Fruit fly (Drosophila melanogaster): ENCODE results near the gene CG17219.
A peak's percentile ranks its signal among the peaks of the same experiment; 100 is the strongest.

CG17219 gene

DNA sequence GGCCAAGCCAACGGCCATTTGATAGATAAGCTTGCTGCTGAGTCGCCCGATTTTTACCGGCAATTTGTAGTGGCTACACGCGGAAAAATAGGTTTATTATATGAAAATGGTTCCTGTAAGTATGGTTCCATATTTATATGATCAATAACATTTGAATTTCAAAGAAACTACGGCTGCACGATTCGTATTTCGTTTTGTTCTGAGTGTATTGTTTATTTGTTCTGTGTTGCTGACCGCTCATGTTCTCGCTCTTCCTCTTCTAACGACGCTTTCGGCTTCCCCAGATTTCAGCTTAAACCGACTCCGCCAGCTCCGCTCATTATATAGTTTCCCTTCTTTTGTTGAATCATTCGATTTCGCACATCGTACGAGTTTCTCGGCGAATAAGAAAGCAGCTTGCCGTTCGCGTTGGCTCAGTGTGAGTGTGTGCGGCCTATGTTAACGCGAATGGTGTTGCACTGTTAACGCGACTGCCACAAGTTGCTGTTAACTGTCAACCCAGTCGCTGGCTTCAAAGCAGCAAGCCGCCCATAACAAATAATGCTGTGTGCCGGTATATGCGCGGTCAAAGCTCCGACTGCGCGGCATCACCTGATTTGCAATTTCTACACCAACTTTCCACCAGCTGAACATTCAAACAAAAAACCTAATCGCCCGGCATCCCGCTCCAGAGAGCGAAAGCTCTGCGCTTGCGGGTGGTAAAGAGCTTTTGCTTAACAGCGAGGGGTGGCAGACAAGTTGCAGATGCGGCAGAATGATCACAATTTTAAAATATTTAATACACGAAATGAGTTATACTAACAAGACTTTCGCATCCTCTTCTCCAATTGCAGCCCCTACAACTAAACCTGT, 29.9 kb downstream of the CG17219 start (continued):
- no peak for TF ChIP-seq wor (GFP tag; IDR thresholded peaks at IDR 0.05)
- TF ChIP-seq CG42726 (GFP tag; IDR thresholded peaks at IDR 0.05; ENCODE audit: partially characterized antibody) = no peak
- TF ChIP-seq CG13624 (GFP tag; optimal IDR thresholded peaks at IDR 0.05) = no peak
- no peak for TF ChIP-seq CG17361 (GFP tag; IDR thresholded peaks at IDR 0.05)
- peak; percentile 14; the same call in 1 of the 2 replicates for TF ChIP-seq CG32772 (GFP tag; IDR thresholded peaks at IDR 0.05)
- 0 out of 3 replicates have a peak, but pooled peaks have one; percentile 25 for TF ChIP-seq Dbx (GFP tag; IDR thresholded peaks at IDR 0.05)
- TF ChIP-seq mirr (GFP tag; optimal IDR thresholded peaks at IDR 0.05) = peak; percentile 40
- TF ChIP-seq row (GFP tag; IDR thresholded peaks at IDR 0.05) = peak; percentile 65
- peak; percentile 15 for TF ChIP-seq sens (GFP tag)
- TF ChIP-seq slp2 (GFP tag; optimal IDR thresholded peaks at IDR 0.05) = no peak
- TF ChIP-seq disco-r (GFP tag; optimal IDR thresholded peaks at IDR 0.05) = no peak
- no peak for TF ChIP-seq CG17802 (tag; optimal IDR thresholded peaks at IDR 0.05)
- TF ChIP-seq stc (GFP tag; IDR thresholded peaks at IDR 0.05) = no peak
- TF ChIP-seq Opbp (GFP tag; IDR thresholded peaks at IDR 0.05; ENCODE audit: partially characterized antibody) = no peak
- TF ChIP-seq Xbp1 (GFP tag; optimal IDR thresholded peaks at IDR 0.05) = peak; percentile 11
- no peak for TF ChIP-seq croc (GFP tag; conservative IDR thresholded peaks at IDR 0.05)
- TF ChIP-seq lola (GFP tag; optimal IDR thresholded peaks at IDR 0.05) = no peak
- no peak for TF ChIP-seq gt (GFP tag; IDR thresholded peaks at IDR 0.05)
- TF ChIP-seq ewg (GFP tag; optimal IDR thresholded peaks at IDR 0.05) = peak; percentile 86
- TF ChIP-seq ac (GFP tag; optimal IDR thresholded peaks at IDR 0.05) = no peak
- no peak for TF ChIP-seq Fer2 (tag; optimal IDR thresholded peaks at IDR 0.05)
- TF ChIP-seq ap (GFP tag; IDR thresholded peaks at IDR 0.05) = no peak
- TF ChIP-seq CG13894 (tag; optimal IDR thresholded peaks at IDR 0.05) = peak; percentile 96
- no peak for TF ChIP-seq CG33213 (GFP tag; optimal IDR thresholded peaks at IDR 0.05)
- TF ChIP-seq Stat92E (GFP tag; optimal IDR thresholded peaks at IDR 0.05) = no peak
- no peak for TF ChIP-seq Hr78 (GFP tag; optimal IDR thresholded peaks at IDR 0.05)
- TF ChIP-seq jumu (GFP tag; optimal IDR thresholded peaks at IDR 0.05) = no peak
- peak; percentile 67 for TF ChIP-seq dysf (GFP tag; IDR thresholded peaks at IDR 0.05)
- no peak for TF ChIP-seq Adf1 (GFP tag; IDR thresholded peaks at IDR 0.05)
- no peak for TF ChIP-seq CG7928 (GFP tag; optimal IDR thresholded peaks at IDR 0.05)
- TF ChIP-seq tap (tag; optimal IDR thresholded peaks at IDR 0.05) = no peak
- TF ChIP-seq Tbp (GFP tag; optimal IDR thresholded peaks at IDR 0.05) = no peak
- TF ChIP-seq ssp (GFP tag; IDR thresholded peaks at IDR 0.05) = no peak
- no peak for TF ChIP-seq fd3F (GFP tag; optimal IDR thresholded peaks at IDR 0.05)
- peak; percentile 11 for TF ChIP-seq grau (tag; optimal IDR thresholded peaks at IDR 0.05)
- TF ChIP-seq ranshi (GFP tag; IDR thresholded peaks at IDR 0.05) = no peak
- no peak for TF ChIP-seq CG8478 (optimal IDR thresholded peaks at IDR 0.05)
- TF ChIP-seq seq (GFP tag; IDR thresholded peaks at IDR 0.05) = no peak
- TF ChIP-seq CG34376 (GFP tag; optimal IDR thresholded peaks at IDR 0.05) = no peak
- peak; percentile 21 for TF ChIP-seq CG15514 (GFP tag; optimal IDR thresholded peaks at IDR 0.05)
- no peak for TF ChIP-seq ems (GFP tag; optimal IDR thresholded peaks at IDR 0.05)
- no peak for TF ChIP-seq unc-4 (GFP tag; IDR thresholded peaks at IDR 0.05; ENCODE audit: partially characterized antibody)
- TF ChIP-seq CG3838 (GFP tag; optimal IDR thresholded peaks at IDR 0.05) = no peak
- no peak for TF ChIP-seq CG6765 (GFP tag; optimal IDR thresholded peaks at IDR 0.05)
- TF ChIP-seq so (GFP tag; IDR thresholded peaks at IDR 0.05) = no peak
- no peak for TF ChIP-seq Mrtf (GFP tag; IDR thresholded peaks at IDR 0.05)
- TF ChIP-seq pb (GFP tag; optimal IDR thresholded peaks at IDR 0.05) = no peak
- TF ChIP-seq Rx (GFP tag; IDR thresholded peaks at IDR 0.05) = 0 out of 2 replicates have a peak, but pooled peaks have one; percentile 21
- TF ChIP-seq CG32532 (GFP tag; IDR thresholded peaks at IDR 0.05) = peak; percentile 48; the same call in 1 of the 2 replicates
- TF ChIP-seq CG30020 (tag; optimal IDR thresholded peaks at IDR 0.05) = no peak

All from whole organism, embryonic.